Comparison of ENCODE assay signal across 1 worm cellular context in the genomic region with DNA sequence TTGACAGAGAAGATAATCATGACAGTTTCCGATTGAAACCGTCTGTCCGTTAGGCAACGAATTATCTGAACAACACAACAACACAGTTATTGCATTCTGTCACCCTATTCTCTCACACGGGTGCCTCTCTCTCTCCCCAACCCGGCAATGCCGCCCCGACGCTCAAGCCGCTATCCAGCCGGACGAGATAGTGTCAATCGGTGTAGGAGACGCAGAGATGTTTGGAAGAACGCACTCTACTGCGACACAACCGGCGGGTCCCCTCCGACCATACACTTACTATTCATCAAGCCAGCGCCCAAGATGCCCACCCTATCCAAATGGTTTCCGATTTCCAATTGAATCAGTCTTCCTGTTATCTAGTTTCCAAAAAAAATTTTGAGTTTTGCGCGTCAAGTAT.
A peak's percentile ranks its signal among the peaks of the same experiment; 100 is the strongest.
TF ChIP-seq lines count a peak whose summit lies in the region.

No protein-coding gene starts in this region.

TF ChIP-seq in whole organism, L1 larva, 84 proteins besides CTCF, POLR2A, EP300 and RAD21 (continued from another document):
- no peak for TF ChIP-seq tbx-2 (tag; optimal IDR thresholded peaks at IDR 0.05; lab: Kevin White, UChicago)
- no peak for TF ChIP-seq nhr-90 (tag; optimal IDR thresholded peaks at IDR 0.05; lab: Kevin White, UChicago; ENCODE audit: poor library complexity)
- no peak for TF ChIP-seq jun-1 (tag; optimal IDR thresholded peaks at IDR 0.05; lab: Kevin White, UChicago)
- TF ChIP-seq nhr-71 (tag; optimal IDR thresholded peaks at IDR 0.05; lab: Kevin White, UChicago), result peak; percentile 35
- no peak for TF ChIP-seq irx-1 (tag; optimal IDR thresholded peaks at IDR 0.05; lab: Kevin White, UChicago)
- TF ChIP-seq skn-1 (tag; optimal IDR thresholded peaks at IDR 0.05; lab: Kevin White, UChicago), result no peak
- no peak for TF ChIP-seq sptf-1 (tag; optimal IDR thresholded peaks at IDR 0.05; lab: Kevin White, UChicago)
- TF ChIP-seq ceh-88 (GFP tag; IDR thresholded peaks at IDR 0.05; lab: Robert Waterston, UW), result no peak
- TF ChIP-seq elt-3 (tag; optimal IDR thresholded peaks at IDR 0.05; lab: Kevin White, UChicago), result peak in 1 of 6 experiments; percentile 34
- TF ChIP-seq nhr-20 (tag; optimal IDR thresholded peaks at IDR 0.05; lab: Kevin White, UChicago), result peak; percentile 36
- no peak for TF ChIP-seq mef-2 (tag; optimal IDR thresholded peaks at IDR 0.05; lab: Kevin White, UChicago)
- TF ChIP-seq F16B12.6 (tag; optimal IDR thresholded peaks at IDR 0.05; lab: Kevin White, UChicago), result no peak
- no peak for TF ChIP-seq hpl-2 (GFP tag; optimal IDR thresholded peaks at IDR 0.05; lab: Kevin White, UChicago)
- TF ChIP-seq zip-4 (GFP tag; optimal IDR thresholded peaks at IDR 0.05; lab: Kevin White, UChicago), result no peak
- TF ChIP-seq ztf-4 (tag; optimal IDR thresholded peaks at IDR 0.05; lab: Kevin White, UChicago), result no peak
- no peak for TF ChIP-seq dsc-1 (tag; optimal IDR thresholded peaks at IDR 0.05; lab: Kevin White, UChicago)
- no peak for TF ChIP-seq nhr-84 (tag; optimal IDR thresholded peaks at IDR 0.05; lab: Kevin White, UChicago)
- TF ChIP-seq rnt-1 (tag; optimal IDR thresholded peaks at IDR 0.05; lab: Kevin White, UChicago), result peak; percentile 24
- no peak for TF ChIP-seq fkh-8 (tag; optimal IDR thresholded peaks at IDR 0.05; lab: Kevin White, UChicago)
- TF ChIP-seq pag-3 (tag; optimal IDR thresholded peaks at IDR 0.05; lab: Kevin White, UChicago; ENCODE audit: borderline replicate concordance, insufficient read depth), result no peak
- no peak for TF ChIP-seq ztf-11 (tag; optimal IDR thresholded peaks at IDR 0.05; lab: Kevin White, UChicago)
- TF ChIP-seq hlh-17 (GFP tag; optimal IDR thresholded peaks at IDR 0.05; lab: Kevin White, UChicago; ENCODE audit: borderline replicate concordance), result no peak
- peak; percentile 38 for TF ChIP-seq snu-23 (GFP tag; optimal IDR thresholded peaks at IDR 0.05; lab: Kevin White, UChicago)
- TF ChIP-seq aha-1 (tag; optimal IDR thresholded peaks at IDR 0.05; lab: Kevin White, UChicago), result no peak
- no peak for TF ChIP-seq nhr-11 (tag; optimal IDR thresholded peaks at IDR 0.05; lab: Kevin White, UChicago)
- TF ChIP-seq unc-86 (tag; optimal IDR thresholded peaks at IDR 0.05; lab: Kevin White, UChicago), result no peak
- TF ChIP-seq ceh-90 (tag; optimal IDR thresholded peaks at IDR 0.05; lab: Kevin White, UChicago), result no peak
- no peak for TF ChIP-seq zag-1 (tag; optimal IDR thresholded peaks at IDR 0.05; lab: Kevin White, UChicago)
- no peak for TF ChIP-seq hlh-4 (tag; optimal IDR thresholded peaks at IDR 0.05; lab: Kevin White, UChicago)
- peak; percentile 6 for TF ChIP-seq xbp-1 (tag; optimal IDR thresholded peaks at IDR 0.05; lab: Kevin White, UChicago)
- no peak for TF ChIP-seq ama-1 (optimal IDR thresholded peaks at IDR 0.05; lab: Kevin White, UChicago)
- TF ChIP-seq nhr-237 (tag; optimal IDR thresholded peaks at IDR 0.05; lab: Kevin White, UChicago), result no peak
- TF ChIP-seq lin-15B (tag; optimal IDR thresholded peaks at IDR 0.05; lab: Kevin White, UChicago), result no peak
- TF ChIP-seq mep-1 (tag; optimal IDR thresholded peaks at IDR 0.05; lab: Kevin White, UChicago), result no peak
- no peak for TF ChIP-seq sup-37 (GFP tag; optimal IDR thresholded peaks at IDR 0.05; lab: Kevin White, UChicago)
- no peak for TF ChIP-seq C16A3.4 (tag; optimal IDR thresholded peaks at IDR 0.05; lab: Kevin White, UChicago)
- TF ChIP-seq lin-35 (GFP tag; optimal IDR thresholded peaks at IDR 0.05; lab: Kevin White, UChicago), result peak in 1 of 2 experiments; percentile 5
- no peak for TF ChIP-seq unc-98 (GFP tag; IDR thresholded peaks at IDR 0.05; lab: Robert Waterston, UW)
- peak in 1 of 2 experiments; percentile 12 for TF ChIP-seq mdl-1 (tag; optimal IDR thresholded peaks at IDR 0.05; lab: Kevin White, UChicago)
- TF ChIP-seq tlp-1 (tag; optimal IDR thresholded peaks at IDR 0.05; lab: Kevin White, UChicago), result no peak
- TF ChIP-seq elt-2 (tag; optimal IDR thresholded peaks at IDR 0.05; lab: Kevin White, UChicago), result no peak
- no peak for TF ChIP-seq lir-3 (tag; optimal IDR thresholded peaks at IDR 0.05; lab: Kevin White, UChicago; ENCODE audit: poor library complexity)
- TF ChIP-seq pax-3 (tag; optimal IDR thresholded peaks at IDR 0.05; lab: Kevin White, UChicago), result no peak
- peak; percentile 65 for TF ChIP-seq nhr-85 (tag; lab: Kevin White, UChicago)
- no peak for TF ChIP-seq efl-3 (GFP tag; optimal IDR thresholded peaks at IDR 0.05; lab: Kevin White, UChicago)
